Fruit fly (Drosophila melanogaster) whole organism, embryonic: Measurements from ENCODE around the gene CG11168.

Experiments
- Aef1 ChIP-seq: fragments of 200-800 bp; sonication (Bioruptor generic); IDR thresholded peaks from 3 replicates; pipeline ENCODE4 v1.3.6; 2022; ENCODE audit warnings: missing biosample characterization, missing genetic modification characterization
- BEAF-32 ChIP-seq: fragments of 200-800 bp; sonication (Bioruptor generic); optimal IDR thresholded peaks from 3 replicates; lab custom pipeline; 2017; ENCODE audit warnings: missing biosample characterization, missing genetic modification characterization, mild to moderate bottlenecking, moderate library complexity, missing genetic modification reagents
- CG10209 ChIP-seq: fragments of 200-800 bp; sonication (Bioruptor generic); optimal IDR thresholded peaks from 3 replicates; lab custom pipeline; 2017; ENCODE audit warnings: missing biosample characterization, mild to moderate bottlenecking, missing genetic modification characterization, missing genetic modification reagents
- CG10543 ChIP-seq: fragments of 200-800 bp; sonication (Bioruptor generic); optimal IDR thresholded peaks from 3 replicates; lab custom pipeline; 2017; ENCODE audit warnings: missing biosample characterization, mild to moderate bottlenecking, missing genetic modification characterization, moderate library complexity
- CG11247 ChIP-seq: fragments of 200-800 bp; sonication (Bioruptor generic); IDR thresholded peaks from 2 replicates; pipeline ENCODE4 v1.3.6; 2022; ENCODE audit warnings: missing biosample characterization, missing genetic modification characterization
- CG12744 ChIP-seq: fragments of 200-800 bp; sonication (Bioruptor generic); optimal IDR thresholded peaks from 2 replicates; lab custom pipeline; 2016; ENCODE audit warnings: missing biosample characterization, missing genetic modification characterization
- CG14014 ChIP-seq: fragments of 200-800 bp; sonication (Bioruptor generic); IDR thresholded peaks from 2 replicates; pipeline ENCODE4 v1.3.6; 2022; ENCODE audit warnings: missing biosample characterization, missing genetic modification characterization
- CG1529 ChIP-seq: fragments of 200-800 bp; sonication (Bioruptor generic); optimal IDR thresholded peaks from 3 replicates; lab custom pipeline; 2018; ENCODE audit warnings: missing biosample characterization, missing genetic modification characterization
- CG15601 ChIP-seq: fragments of 200-800 bp; sonication (Bioruptor generic); optimal IDR thresholded peaks from 3 replicates; lab custom pipeline; 2019; ENCODE audit warnings: missing biosample characterization, mild to moderate bottlenecking, missing genetic modification characterization, moderate library complexity
- CG16815 ChIP-seq: fragments of 200-800 bp; sonication (Bioruptor generic); optimal IDR thresholded peaks from 3 replicates; lab custom pipeline; 2017; ENCODE audit warnings: missing biosample characterization, mild to moderate bottlenecking, missing genetic modification characterization
- CG17359 ChIP-seq: fragments of 200-800 bp; sonication (Bioruptor generic); optimal IDR thresholded peaks from 3 replicates; lab custom pipeline; 2018; ENCODE audit warnings: missing biosample characterization, mild to moderate bottlenecking, missing genetic modification characterization, moderate library complexity
- CG2875 ChIP-seq: fragments of 200-800 bp; sonication (Bioruptor generic); optimal IDR thresholded peaks from 2 replicates; lab custom pipeline; 2017; ENCODE audit warnings: missing biosample characterization, mild to moderate bottlenecking, missing genetic modification characterization, missing genetic modification reagents
- CG2889 ChIP-seq: fragments of 200-800 bp; sonication (Bioruptor generic); IDR thresholded peaks from 3 replicates; pipeline ENCODE4 v1.3.6; 2022; ENCODE audit warnings: missing biosample characterization, missing genetic modification characterization
- CG31441 ChIP-seq: fragments of 200-800 bp; sonication (Bioruptor generic); IDR thresholded peaks from 2 replicates; pipeline ENCODE4 v1.3.6; 2022; ENCODE audit warnings: missing biosample characterization, missing genetic modification characterization
- CG32772 ChIP-seq: fragments of 200-800 bp; sonication (Bioruptor generic); IDR thresholded peaks from 2 replicates; pipeline ENCODE4 v1.3.6; 2022; ENCODE audit warnings: missing biosample characterization, missing genetic modification characterization
- CG42726 ChIP-seq: fragments of 200-800 bp; sonication (Bioruptor generic); IDR thresholded peaks from 2 replicates; pipeline ENCODE4 v1.3.6; 2022; ENCODE audit warnings: missing biosample characterization, missing genetic modification characterization; ENCODE audit not compliant: partially characterized antibody
- CG4854 ChIP-seq: fragments of 200-800 bp; sonication (Bioruptor generic); optimal IDR thresholded peaks from 2 replicates; lab custom pipeline; 2016; ENCODE audit warnings: missing biosample characterization, missing genetic modification characterization, inconsistent platforms
- CG5953 ChIP-seq: fragments of 200-800 bp; sonication (Bioruptor generic); IDR thresholded peaks from 2 replicates; pipeline ENCODE4 v1.3.6; 2022; ENCODE audit warnings: missing biosample characterization, missing genetic modification characterization
- CG6254 ChIP-seq: fragments of 200-800 bp; sonication (Bioruptor generic); optimal IDR thresholded peaks from 3 replicates; lab custom pipeline; 2017; ENCODE audit warnings: mild to moderate bottlenecking, missing biosample characterization, missing genetic modification reagents, missing genetic modification characterization
- D ChIP-seq, 2 experiments: fragments of 200-800 bp in 1 of 2; fragments of >200 bp in 1 of 2; sonication (Bioruptor generic) in 1 of 2; optimal IDR thresholded peaks; 2 replicates in 1 of 2; 3 replicates in 1 of 2; lab custom pipeline; 2017; ENCODE audit warnings: mild to moderate bottlenecking in 1 of 2, missing biosample characterization in 1 of 2, missing genetic modification characterization in 1 of 2, missing genetic modification reagents in 1 of 2
- D19B ChIP-seq: fragments of 200-800 bp; sonication (Bioruptor generic); optimal IDR thresholded peaks from 2 replicates; lab custom pipeline; 2017; ENCODE audit warnings: missing biosample characterization, mild to moderate bottlenecking, missing genetic modification characterization
- Dip3 ChIP-seq: fragments of 200-800 bp; sonication (Bioruptor generic); optimal IDR thresholded peaks from 3 replicates; lab custom pipeline; 2016; ENCODE audit warnings: missing biosample characterization, missing genetic modification characterization
- Dll ChIP-seq: fragments of 200-800 bp; sonication (Bioruptor generic); IDR thresholded peaks from 4 replicates; pipeline ENCODE4 v1.3.6; 2022; ENCODE audit warnings: missing biosample characterization, missing genetic modification characterization; ENCODE audit not compliant: partially characterized antibody
- H2.0 ChIP-seq: fragments of 200-800 bp; sonication (Bioruptor generic); IDR thresholded peaks from 2 replicates; pipeline ENCODE4 v1.3.6; 2022; ENCODE audit warnings: missing biosample characterization, missing genetic modification characterization
- Hr39 ChIP-seq: fragments of >200 bp; optimal IDR thresholded peaks from 2 replicates; lab custom pipeline; 2017
- Kr ChIP-seq: fragments of 200-800 bp; sonication (Bioruptor generic); optimal IDR thresholded peaks from 2 replicates; lab custom pipeline; 2017; ENCODE audit warnings: missing biosample characterization, mild to moderate bottlenecking, missing genetic modification characterization
- Meics ChIP-seq: fragments of 200-800 bp; sonication (Bioruptor generic); optimal IDR thresholded peaks from 2 replicates; lab custom pipeline; 2017; ENCODE audit warnings: missing biosample characterization, mild to moderate bottlenecking, missing genetic modification characterization
- Mes4 ChIP-seq: fragments of 200-800 bp; sonication (Bioruptor generic); optimal IDR thresholded peaks from 2 replicates; lab custom pipeline; 2016; ENCODE audit warnings: missing biosample characterization, missing genetic modification characterization
- btn ChIP-seq: fragments of 200-800 bp; sonication (Bioruptor generic); optimal IDR thresholded peaks from 2 replicates; lab custom pipeline; 2016; ENCODE audit warnings: missing biosample characterization, missing genetic modification characterization
- corto ChIP-seq: fragments of 200-800 bp; sonication (Bioruptor generic); optimal IDR thresholded peaks from 2 replicates; lab custom pipeline; 2016; ENCODE audit warnings: missing biosample characterization, mild to moderate bottlenecking, missing genetic modification characterization, moderate library complexity
- dati ChIP-seq: fragments of 200-800 bp; sonication (Bioruptor generic); IDR thresholded peaks from 2 replicates; pipeline ENCODE4 v1.3.6; 2022; ENCODE audit warnings: missing biosample characterization, missing genetic modification characterization
- ham ChIP-seq: fragments of 200-800 bp; sonication (Bioruptor generic); IDR thresholded peaks from 2 replicates; pipeline ENCODE4 v1.3.6; 2022; ENCODE audit warnings: missing biosample characterization, missing genetic modification characterization
- inv ChIP-seq: fragments of 200-800 bp; sonication (Bioruptor generic); IDR thresholded peaks from 2 replicates; pipeline ENCODE4 v1.3.6; 2022; ENCODE audit warnings: missing biosample characterization, missing genetic modification characterization; ENCODE audit not compliant: partially characterized antibody
- jing ChIP-seq: fragments of 200-800 bp; sonication (Bioruptor generic); optimal IDR thresholded peaks from 2 replicates; lab custom pipeline; 2018; ENCODE audit warnings: missing biosample characterization, mild to moderate bottlenecking, missing genetic modification characterization
- p53 ChIP-seq: fragments of 200-800 bp; sonication (Bioruptor generic); optimal IDR thresholded peaks from 2 replicates; lab custom pipeline; 2016; ENCODE audit warnings: missing biosample characterization, missing genetic modification characterization
- psq ChIP-seq: fragments of 200-800 bp; sonication (Bioruptor generic); optimal IDR thresholded peaks from 2 replicates; lab custom pipeline; 2017; ENCODE audit warnings: missing biosample characterization, missing genetic modification characterization
- ro ChIP-seq: fragments of 200-800 bp; sonication (Bioruptor generic); IDR thresholded peaks from 2 replicates; pipeline ENCODE4 v1.3.6; 2022; ENCODE audit warnings: missing biosample characterization, missing genetic modification characterization
- row ChIP-seq: fragments of 200-800 bp; sonication (Bioruptor generic); IDR thresholded peaks from 3 replicates; pipeline ENCODE4 v1.3.6; 2022; ENCODE audit warnings: missing biosample characterization, missing genetic modification characterization
- run ChIP-seq: fragments of 200-800 bp; sonication (Bioruptor generic); optimal IDR thresholded peaks from 3 replicates; lab custom pipeline; 2018; ENCODE audit warnings: missing biosample characterization, mild to moderate bottlenecking, missing genetic modification characterization
- schlank ChIP-seq: fragments of 200-800 bp; sonication (Bioruptor generic); optimal IDR thresholded peaks from 2 replicates; lab custom pipeline; 2018; ENCODE audit warnings: missing biosample characterization, mild to moderate bottlenecking, missing genetic modification characterization
- sens ChIP-seq: fragments of 200-800 bp; sonication (Bioruptor generic); peaks from one replicate; lab custom pipeline; 2016; ENCODE audit warnings: missing biosample characterization, missing genetic modification characterization
- sob ChIP-seq: fragments of 200-800 bp; sonication (Bioruptor generic); IDR thresholded peaks from 2 replicates; pipeline ENCODE4 v1.3.6; 2022; ENCODE audit warnings: missing biosample characterization, missing genetic modification characterization
- tap ChIP-seq: fragments of 200-800 bp; optimal IDR thresholded peaks from 3 replicates; lab custom pipeline; 2019; ENCODE audit warnings: missing biosample characterization, mild to moderate bottlenecking, missing genetic modification characterization, moderate library complexity
- tgo ChIP-seq: fragments of 200-800 bp; sonication (Bioruptor generic); IDR thresholded peaks from 3 replicates; pipeline ENCODE4 v1.3.6; 2022; ENCODE audit warnings: missing biosample characterization, missing genetic modification characterization
- tin ChIP-seq: fragments of 200-800 bp; sonication (Bioruptor generic); optimal IDR thresholded peaks from 3 replicates; lab custom pipeline; 2016; ENCODE audit warnings: missing biosample characterization, missing genetic modification characterization
- tio ChIP-seq: fragments of 200-800 bp; sonication (Bioruptor generic); optimal IDR thresholded peaks from 2 replicates; lab custom pipeline; 2017; ENCODE audit warnings: missing biosample characterization, missing genetic modification characterization, inconsistent platforms
- twi ChIP-seq: fragments of 200-800 bp; optimal IDR thresholded peaks from 2 replicates; lab custom pipeline; 2019; ENCODE audit warnings: missing biosample characterization, mild to moderate bottlenecking, missing genetic modification characterization, moderate library complexity

CG11168 gene

DNA sequence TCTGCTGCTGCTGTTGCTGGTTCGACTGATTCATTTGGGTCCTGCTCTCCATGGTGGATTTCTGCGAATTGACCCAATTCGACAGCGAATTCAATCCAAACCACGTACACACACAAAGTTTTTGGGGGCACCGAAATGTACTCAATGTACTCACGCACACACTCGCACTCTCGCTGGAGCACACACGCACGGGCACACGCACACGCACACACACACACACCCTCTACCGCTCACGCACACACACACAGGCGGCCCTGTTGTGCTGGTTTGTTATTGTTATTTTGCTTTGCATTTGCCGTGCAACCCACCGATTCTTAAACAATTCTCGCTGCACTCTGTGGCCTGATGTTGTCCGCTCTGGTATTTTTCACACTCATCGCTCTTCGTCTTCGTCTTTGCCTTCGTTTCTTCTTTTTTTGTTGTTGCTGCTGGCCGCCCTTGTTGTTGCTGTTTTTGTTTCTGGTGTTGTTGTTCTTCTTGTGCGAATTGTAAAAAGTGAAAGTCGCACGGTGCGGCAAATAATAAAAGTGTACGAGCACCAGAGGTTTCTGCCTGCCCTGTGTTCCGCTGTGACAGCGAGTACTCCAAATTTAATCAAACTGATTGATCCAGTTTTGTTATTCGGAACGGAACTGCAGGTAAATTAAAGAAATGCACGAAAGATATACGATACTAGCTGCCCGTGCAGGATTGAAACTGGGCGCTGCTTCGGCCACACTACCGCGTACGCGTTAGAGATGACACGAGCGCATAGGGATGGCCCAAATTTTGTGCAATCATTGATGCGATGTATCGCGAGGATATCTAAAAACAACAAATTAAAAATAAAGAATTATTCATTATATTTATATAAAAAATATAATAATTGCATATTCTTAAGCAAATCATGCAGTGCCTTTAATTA is 41.7 kb upstream of the CG11168 start, which contains the start of gene CG3744 (continued):
- TF ChIP-seq psq (GFP tag; lab: Kevin White, UChicago), result peak; percentile 70
- TF ChIP-seq Aef1 (GFP tag; lab: Robert Waterston, UW), result peak; percentile 92
- TF ChIP-seq CG16815 (GFP tag; lab: Kevin White, UChicago), result peak; percentile 86
- TF ChIP-seq Mes4 (GFP tag; lab: Kevin White, UChicago), result no peak
- peak; percentile 74 for TF ChIP-seq D19B (GFP tag; lab: Kevin White, UChicago)
- TF ChIP-seq inv (GFP tag; lab: Robert Waterston, UW), result peak; percentile 94
- TF ChIP-seq CG32772 (GFP tag; lab: Robert Waterston, UW), result peak; percentile 93
- peak; percentile 62 for TF ChIP-seq jing (GFP tag; lab: Kevin White, UChicago)
- no peak for TF ChIP-seq Kr (GFP tag; lab: Kevin White, UChicago)
- TF ChIP-seq twi (tag; lab: Kevin White, UChicago), result peak; percentile 83
- peak; percentile 96 for TF ChIP-seq CG11247
- TF ChIP-seq CG31441 (GFP tag; lab: Robert Waterston, UW), result peak; percentile 89
- TF ChIP-seq CG17359 (tag; lab: Kevin White, UChicago), result peak; percentile 90
- TF ChIP-seq sens (GFP tag; lab: Kevin White, UChicago), result peak; percentile 82
- TF ChIP-seq CG2875 (GFP tag; lab: Kevin White, UChicago), result peak; percentile 74
- peak; percentile 56 for TF ChIP-seq CG6254 (GFP tag; lab: Kevin White, UChicago)
- peak; percentile 98 for TF ChIP-seq row (GFP tag; lab: Robert Waterston, UW)
- TF ChIP-seq BEAF-32 (GFP tag; lab: Kevin White, UChicago), result peak; percentile 92
- TF ChIP-seq dati (GFP tag; lab: Robert Waterston, UW), result peak; percentile 71; the same call in 1 of the 2 replicates
- TF ChIP-seq tin (GFP tag; lab: Kevin White, UChicago), result peak; percentile 95
- peak; percentile 92 for TF ChIP-seq CG42726 (GFP tag; lab: Robert Waterston, UW)
- peak; percentile 85 for TF ChIP-seq tap
- peak; percentile 94 for TF ChIP-seq H2.0
- TF ChIP-seq tio (GFP tag; lab: Kevin White, UChicago), result no peak
- peak; percentile 52; the same call in 1 of the 2 replicates for TF ChIP-seq ham (GFP tag; lab: Robert Waterston, UW)
- peak; percentile 90 for TF ChIP-seq ro (GFP tag; lab: Robert Waterston, UW)
- TF ChIP-seq D (optimal IDR thresholded peaks at IDR 0.05; lab: Kevin White, UChicago), result no peak
- peak; percentile 76 for TF ChIP-seq D (GFP tag; optimal IDR thresholded peaks at IDR 0.05; lab: Kevin White, UChicago)
- no peak for TF ChIP-seq CG4854 (GFP tag; lab: Kevin White, UChicago)
- peak; percentile 95 for TF ChIP-seq CG14014 (GFP tag; lab: Robert Waterston, UW)
- peak; percentile 99 for TF ChIP-seq Dll (GFP tag; lab: Robert Waterston, UW)
- TF ChIP-seq CG1529, result peak; percentile 66
- TF ChIP-seq, all 482 proteins: peak for 424

- TF ChIP-seq corto (GFP tag; lab: Kevin White, UChicago), result no peak
- no peak for TF ChIP-seq CG10209 (GFP tag; lab: Kevin White, UChicago)
- TF ChIP-seq Dip3 (GFP tag; lab: Kevin White, UChicago), result no peak
- TF ChIP-seq tgo, result no peak
- no peak for TF ChIP-seq schlank (tag; lab: Kevin White, UChicago)
- no peak for TF ChIP-seq p53 (GFP tag; lab: Kevin White, UChicago)
- TF ChIP-seq Meics (GFP tag; lab: Kevin White, UChicago), result peak; percentile 32
- TF ChIP-seq CG5953 (GFP tag; lab: Robert Waterston, UW), result no peak
- TF ChIP-seq btn, result no peak
- no peak for TF ChIP-seq CG12744 (GFP tag; lab: Kevin White, UChicago)
- no peak for TF ChIP-seq CG42726 (GFP tag; lab: Robert Waterston, UW)
- TF ChIP-seq sob (GFP tag; lab: Robert Waterston, UW), result no peak
- TF ChIP-seq Hr39, result no peak
- TF ChIP-seq CG2889 (GFP tag; lab: Robert Waterston, UW), result no peak
- no peak for TF ChIP-seq CG15601 (tag; lab: Kevin White, UChicago)
- TF ChIP-seq Kr (GFP tag; lab: Kevin White, UChicago), result no peak
- TF ChIP-seq CG10543 (GFP tag; lab: Kevin White, UChicago), result no peak
- TF ChIP-seq run (tag; lab: Kevin White, UChicago), result peak; percentile 37
Observed at dm6 chr3R:24876843-24877457, 41.0 kb upstream of the CG11168 start, which contains the start of the genes CG11089 and CG31381. Gene CG11089 (plus strand): TSS chr3R:24877045. Gene CG31381 (plus strand): TSS chr3R:24877045.
